Worm (Caenorhabditis elegans): ENCODE data around the gene ZK809.1.

ce11 chrIV:11681905-11682304 lies 40.0 kb downstream of the ZK809.1 start, which contains the start of gene ZK792.4:
- no peak for TF ChIP-seq nhr-11 (tag; optimal IDR thresholded peaks at IDR 0.05)
- no peak for TF ChIP-seq aly-2 (tag; optimal IDR thresholded peaks at IDR 0.05)
- TF ChIP-seq unc-62 (GFP tag; optimal IDR thresholded peaks at IDR 0.05): no peak
- TF ChIP-seq lin-39 (tag; optimal IDR thresholded peaks at IDR 0.05): no peak

Measured in whole organism, L2 larva.